Worm (Caenorhabditis elegans) whole organism, mixed stage, embryonic: ENCODE measurements around the gene Y17G9B.8.
A peak's percentile ranks its signal among the peaks of the same experiment; 100 is the strongest.

ENCODE experiments used
- M03D4.4 ChIP-seq: sonication (generic microtip); optimal IDR thresholded peaks from 2 replicates; lab custom pipeline; 2017; ENCODE audit warnings: mild to moderate bottlenecking, missing genetic modification characterization, missing compliant biosample characterization
- bed-3 ChIP-seq: fragments of 200-800 bp; sonication (Bioruptor generic); optimal IDR thresholded peaks from 3 replicates; lab custom pipeline; 2018; ENCODE audit warnings: mild to moderate bottlenecking, missing genetic modification characterization, moderate library complexity, missing compliant biosample characterization
- blmp-1 ChIP-seq: fragments of 150-350 bp; optimal IDR thresholded peaks from 2 replicates; lab custom pipeline; 2014; ENCODE audit warnings: missing biosample characterization, missing genetic modification characterization
- ceh-39 ChIP-seq: fragments of 150-350 bp; optimal IDR thresholded peaks from 2 replicates; lab custom pipeline; 2014; ENCODE audit warnings: missing biosample characterization, missing genetic modification characterization
- ceh-43 ChIP-seq: fragments of 200-800 bp; sonication (Bioruptor generic); optimal IDR thresholded peaks from 2 replicates; lab custom pipeline; 2018; ENCODE audit warnings: mild to moderate bottlenecking, missing genetic modification characterization, moderate library complexity, missing compliant biosample characterization
- ceh-83 ChIP-seq: fragments of 200-800 bp; sonication (Bioruptor generic); optimal IDR thresholded peaks from 2 replicates; lab custom pipeline; 2018; ENCODE audit warnings: mild to moderate bottlenecking, missing genetic modification characterization, missing compliant biosample characterization
- ces-1 ChIP-seq: fragments of 150-350 bp; optimal IDR thresholded peaks from 2 replicates; lab custom pipeline; 2014; ENCODE audit warnings: missing biosample characterization, missing genetic modification reagents, missing genetic modification characterization
- cnd-1 ChIP-seq: fragments of 200-800 bp; sonication (Bioruptor generic); optimal IDR thresholded peaks from 2 replicates; lab custom pipeline; 2018; ENCODE audit warnings: mild to moderate bottlenecking, missing genetic modification characterization, missing compliant biosample characterization
- drap-1 ChIP-seq: fragments of 200-800 bp; sonication (Bioruptor generic); optimal IDR thresholded peaks from 3 replicates; lab custom pipeline; 2018; ENCODE audit warnings: mild to moderate bottlenecking, missing genetic modification characterization, missing compliant biosample characterization
- elt-1 ChIP-seq: sonication (generic microtip); optimal IDR thresholded peaks from 2 replicates; lab custom pipeline; 2017; ENCODE audit warnings: missing genetic modification characterization, mild to moderate bottlenecking, missing compliant biosample characterization, antibody characterized with exemption, moderate library complexity, borderline replicate concordance; ENCODE audit not compliant: insufficient read depth
- elt-3 ChIP-seq: fragments of 150-350 bp; optimal IDR thresholded peaks from 2 replicates; lab custom pipeline; 2014; ENCODE audit warnings: missing biosample characterization, missing genetic modification characterization
- flh-1 ChIP-seq: fragments of 200-800 bp; sonication (Bioruptor generic); optimal IDR thresholded peaks from 2 replicates; lab custom pipeline; 2018; ENCODE audit warnings: mild to moderate bottlenecking, missing genetic modification characterization, moderate library complexity, missing compliant biosample characterization
- ham-2 ChIP-seq: fragments of 200-800 bp; sonication (Bioruptor generic); optimal IDR thresholded peaks from 2 replicates; lab custom pipeline; 2018; ENCODE audit warnings: mild to moderate bottlenecking, missing genetic modification characterization, missing compliant biosample characterization
- hlh-1 ChIP-seq: fragments of 150-350 bp; optimal IDR thresholded peaks from 2 replicates; lab custom pipeline; 2014; ENCODE audit warnings: missing biosample characterization, missing genetic modification reagents, missing genetic modification characterization
- lin-13 ChIP-seq: fragments of 150-350 bp; optimal IDR thresholded peaks from 2 replicates; lab custom pipeline; 2014; ENCODE audit warnings: missing biosample characterization, missing genetic modification characterization
- lin-32 ChIP-seq: fragments of 200-800 bp; sonication (Bioruptor generic); optimal IDR thresholded peaks from 2 replicates; lab custom pipeline; 2018; ENCODE audit warnings: mild to moderate bottlenecking, missing genetic modification characterization, missing compliant biosample characterization
- lsy-2 ChIP-seq: fragments of 150-350 bp; optimal IDR thresholded peaks from 2 replicates; lab custom pipeline; 2014; ENCODE audit warnings: missing biosample characterization, missing genetic modification characterization
- mab-5 ChIP-seq: fragments of 150-350 bp; optimal IDR thresholded peaks from 2 replicates; lab custom pipeline; 2014; ENCODE audit warnings: missing biosample characterization, missing genetic modification characterization
- mep-1 ChIP-seq: fragments of 150-350 bp; optimal IDR thresholded peaks from 2 replicates; lab custom pipeline; 2017; ENCODE audit warnings: missing biosample characterization, missing genetic modification reagents, missing genetic modification characterization, inconsistent platforms
- mls-2 ChIP-seq: sonication (generic microtip); optimal IDR thresholded peaks from 2 replicates; lab custom pipeline; 2016; ENCODE audit warnings: mild to moderate bottlenecking, missing genetic modification characterization, moderate library complexity, missing compliant biosample characterization
- nhr-12 ChIP-seq: fragments of 150-350 bp; optimal IDR thresholded peaks from 2 replicates; lab custom pipeline; 2014; ENCODE audit warnings: missing biosample characterization, missing genetic modification characterization
- nhr-2 ChIP-seq: fragments of 150-350 bp; optimal IDR thresholded peaks from 2 replicates; lab custom pipeline; 2014; ENCODE audit warnings: missing biosample characterization, missing genetic modification characterization
- nhr-237 ChIP-seq: fragments of 150-350 bp; optimal IDR thresholded peaks from 2 replicates; lab custom pipeline; 2014; ENCODE audit warnings: missing biosample characterization, missing genetic modification characterization
- nhr-28 ChIP-seq: fragments of 150-350 bp; optimal IDR thresholded peaks from 2 replicates; lab custom pipeline; 2014; ENCODE audit warnings: missing biosample characterization, missing genetic modification characterization
- nhr-76 ChIP-seq: sonication (generic microtip); optimal IDR thresholded peaks from 2 replicates; lab custom pipeline; 2017; ENCODE audit warnings: missing biosample characterization, missing genetic modification characterization
- pha-4 ChIP-seq: fragments of 150-350 bp; optimal IDR thresholded peaks from 2 replicates; lab custom pipeline; 2018; ENCODE audit warnings: missing biosample characterization, missing genetic modification reagents, missing genetic modification characterization
- sem-2 ChIP-seq: fragments of 200-800 bp; sonication (Bioruptor generic); optimal IDR thresholded peaks from 2 replicates; lab custom pipeline; 2018; ENCODE audit warnings: mild to moderate bottlenecking, missing genetic modification characterization, missing compliant biosample characterization
- snpc-4 ChIP-seq: fragments of 150-350 bp; optimal IDR thresholded peaks from 2 replicates; lab custom pipeline; 2014; ENCODE audit warnings: missing biosample characterization, missing genetic modification characterization
- sptf-1 ChIP-seq: sonication (generic microtip); optimal IDR thresholded peaks from 2 replicates; lab custom pipeline; 2017; ENCODE audit warnings: mild to moderate bottlenecking, missing genetic modification characterization, moderate library complexity, missing compliant biosample characterization
- tbx-8 ChIP-seq: fragments of 200-800 bp; sonication (Bioruptor generic); optimal IDR thresholded peaks from 2 replicates; lab custom pipeline; 2018; ENCODE audit warnings: mild to moderate bottlenecking, missing genetic modification characterization, moderate library complexity, missing compliant biosample characterization
- unc-120 ChIP-seq: sonication (generic microtip); optimal IDR thresholded peaks from 2 replicates; lab custom pipeline; 2017; ENCODE audit warnings: missing genetic modification characterization, missing compliant biosample characterization; ENCODE audit not compliant: poor library complexity, severe bottlenecking
- unc-39 ChIP-seq: fragments of 150-350 bp; optimal IDR thresholded peaks from 2 replicates; lab custom pipeline; 2014; ENCODE audit warnings: missing biosample characterization, missing genetic modification characterization
- unc-62 ChIP-seq: fragments of 150-350 bp; optimal IDR thresholded peaks from 2 replicates; lab custom pipeline; 2014; ENCODE audit warnings: missing biosample characterization, missing genetic modification reagents, missing genetic modification characterization
- zip-8 ChIP-seq: fragments of 150-350 bp; optimal IDR thresholded peaks from 2 replicates; lab custom pipeline; 2014; ENCODE audit warnings: missing biosample characterization, missing genetic modification characterization
- ztf-11 ChIP-seq: fragments of 150-350 bp; optimal IDR thresholded peaks from 2 replicates; lab custom pipeline; 2014; ENCODE audit warnings: missing biosample characterization, missing genetic modification characterization

Y17G9B.8 gene

ce11 chrIV:4795111-4795510, 36.5 kb upstream of the Y17G9B.8 start:
- TF ChIP-seq cnd-1 (tag; lab: Kevin White, UChicago) (no peak), nhr-28 (no peak), unc-62 (GFP tag; lab: Kevin White, UChicago) (no peak), zip-8 (tag; lab: Kevin White, UChicago) (no peak), lin-13 (no peak), nhr-237 (tag; lab: Kevin White, UChicago) (no peak), ceh-39 (tag; lab: Kevin White, UChicago) (no peak), mab-5 (no peak), unc-120 (tag; lab: Kevin White, UChicago) (no peak), ces-1 (no peak), tbx-8 (GFP tag; lab: Kevin White, UChicago) (no peak), nhr-76 (tag; lab: Kevin White, UChicago) (no peak), elt-3 (tag; lab: Kevin White, UChicago) (no peak), flh-1 (GFP tag; lab: Kevin White, UChicago) (no peak)
- TF ChIP-seq, all 35 proteins: peak for 0

- TF ChIP-seq zip-8 (tag; lab: Kevin White, UChicago) (no peak), sptf-1 (tag; lab: Kevin White, UChicago) (no peak), lsy-2 (tag; lab: Kevin White, UChicago) (no peak), nhr-76 (tag; lab: Kevin White, UChicago) (no peak), ham-2 (no peak), blmp-1 (tag; lab: Kevin White, UChicago) (no peak), ceh-43 (GFP tag; lab: Kevin White, UChicago) (no peak), drap-1 (GFP tag; lab: Kevin White, UChicago) (no peak), pha-4 (no peak)
These were observed 30.8 kb upstream of the Y17G9B.8 start, which contains the start of gene R11E3.1 for ce11 chrIV:4789445-4789844. R11E3.1 (plus strand) TSS chrIV:4789745.

ce11 chrIV:4788332-4788731, 29.7 kb upstream of the Y17G9B.8 start, which contains the start of gene nhr-104:
nhr-104 (minus strand) TSS chrIV:4788692.
- peak; percentile 22 for TF ChIP-seq nhr-237 (tag; lab: Kevin White, UChicago)
- TF ChIP-seq nhr-2 (tag; lab: Kevin White, UChicago) = no peak

ce11 chrIV:4784687-4785086, 26.0 kb upstream of the Y17G9B.8 start:
- TF ChIP-seq sptf-1 (tag; lab: Kevin White, UChicago) (peak; percentile 35), cnd-1 (tag; lab: Kevin White, UChicago) (peak; percentile 60), M03D4.4 (tag; lab: Kevin White, UChicago) (peak; percentile 22)

DNA sequence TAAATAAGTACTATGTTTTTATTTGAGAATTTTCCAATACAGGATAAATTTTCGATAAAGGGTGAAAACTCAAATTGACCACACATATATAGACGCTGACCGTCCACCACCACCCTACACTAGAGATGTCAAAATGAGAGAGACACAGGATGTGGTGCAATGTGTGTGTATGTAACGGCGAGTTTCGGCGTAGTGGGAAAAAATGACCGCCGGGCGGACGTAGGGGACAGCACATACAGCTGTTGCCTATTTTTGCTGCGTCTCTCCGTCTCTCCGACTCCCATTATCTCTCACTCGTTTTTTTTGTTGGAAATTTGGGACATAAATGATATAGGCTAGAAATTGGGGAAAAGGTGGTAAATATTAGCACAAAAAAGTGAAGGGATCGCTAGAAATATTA, 22.5 kb upstream of the Y17G9B.8 start:
- TF ChIP-seq lsy-2 (tag; lab: Kevin White, UChicago) (no peak), nhr-2 (tag; lab: Kevin White, UChicago) (peak; percentile 75), mep-1 (tag; lab: Kevin White, UChicago) (no peak), bed-3 (GFP tag; lab: Kevin White, UChicago) (no peak), ceh-83 (GFP tag; lab: Kevin White, UChicago) (no peak), ceh-43 (GFP tag; lab: Kevin White, UChicago) (no peak), zip-8 (tag; lab: Kevin White, UChicago) (no peak), snpc-4 (tag; lab: Kevin White, UChicago) (no peak), blmp-1 (tag; lab: Kevin White, UChicago) (no peak), nhr-12 (tag; lab: Kevin White, UChicago) (no peak), ztf-11 (tag; lab: Kevin White, UChicago) (peak; percentile 19), hlh-1 (tag; lab: Kevin White, UChicago) (peak; percentile 73), sptf-1 (tag; lab: Kevin White, UChicago) (peak; percentile 55), ces-1 (no peak), elt-1 (tag; lab: Kevin White, UChicago) (no peak), elt-3 (tag; lab: Kevin White, UChicago) (no peak), lin-13 (no peak), ham-2 (no peak), drap-1 (GFP tag; lab: Kevin White, UChicago) (no peak), mls-2 (tag; lab: Kevin White, UChicago) (peak; percentile 36), pha-4 (no peak), flh-1 (GFP tag; lab: Kevin White, UChicago) (no peak), mab-5 (no peak), nhr-76 (tag; lab: Kevin White, UChicago) (no peak), unc-62 (GFP tag; lab: Kevin White, UChicago) (no peak), ceh-39 (tag; lab: Kevin White, UChicago) (no peak), M03D4.4 (tag; lab: Kevin White, UChicago) (no peak), unc-39 (no peak), lin-32 (GFP tag; lab: Kevin White, UChicago) (no peak), tbx-8 (GFP tag; lab: Kevin White, UChicago) (no peak), sem-2 (no peak), unc-120 (tag; lab: Kevin White, UChicago) (peak; percentile 57), nhr-28 (no peak), nhr-237 (tag; lab: Kevin White, UChicago) (no peak), cnd-1 (tag; lab: Kevin White, UChicago) (peak; percentile 42)
- TF ChIP-seq, all 35 proteins: peak for 7
